Worm (Caenorhabditis elegans) whole organism, L2 larva: ENCODE results near the gene R144.12.
"Not testable (repeated sequence)": the region's sequence is repeated elsewhere in the genome, so short reads cannot be mapped to it uniquely, and the experiment has no call there.

Experiments
- C34F6.9 ChIP-seq: fragments of 150-350 bp; optimal IDR thresholded peaks from 2 replicates; lab custom pipeline; 2014; ENCODE audit warnings: missing biosample characterization, missing genetic modification characterization
- F13H6.1 ChIP-seq: sonication (generic microtip); optimal IDR thresholded peaks from 2 replicates; lab custom pipeline; 2016; ENCODE audit warnings: missing genetic modification characterization, missing compliant biosample characterization
- R02D3.7 ChIP-seq: fragments of 150-350 bp; optimal IDR thresholded peaks from 2 replicates; lab custom pipeline; 2014; ENCODE audit warnings: missing biosample characterization, missing genetic modification characterization
- Y55F3AM.14 ChIP-seq: fragments of 200-800 bp; sonication (Bioruptor generic); optimal IDR thresholded peaks from 2 replicates; lab custom pipeline; 2018; ENCODE audit warnings: mild to moderate bottlenecking, missing genetic modification characterization, missing compliant biosample characterization
- alr-1 ChIP-seq: fragments of 150-350 bp; optimal IDR thresholded peaks from 2 replicates; lab custom pipeline; 2014; ENCODE audit warnings: missing biosample characterization, missing genetic modification characterization
- ama-1 ChIP-seq: fragments of 150-350 bp; optimal IDR thresholded peaks from 2 replicates; lab custom pipeline; 2018; ENCODE audit warnings: inconsistent platforms
- blmp-1 ChIP-seq: sonication (generic microtip); optimal IDR thresholded peaks from 2 replicates; lab custom pipeline; 2017; ENCODE audit warnings: missing genetic modification characterization, mild to moderate bottlenecking, missing compliant biosample characterization, antibody characterized with exemption, moderate library complexity; ENCODE audit not compliant: insufficient read depth
- ceh-82 ChIP-seq: fragments of 150-350 bp; optimal IDR thresholded peaks from 2 replicates; lab custom pipeline; 2014; ENCODE audit warnings: missing biosample characterization, missing genetic modification characterization
- crh-2 ChIP-seq: sonication (generic microtip); optimal IDR thresholded peaks from 2 replicates; lab custom pipeline; 2017; ENCODE audit warnings: missing biosample characterization, missing genetic modification characterization
- dmd-4 ChIP-seq: sonication (generic microtip); optimal IDR thresholded peaks from 2 replicates; lab custom pipeline; 2017; ENCODE audit warnings: missing biosample characterization, missing genetic modification characterization
- egl-27 ChIP-seq: sonication (generic microtip); optimal IDR thresholded peaks from 3 replicates; lab custom pipeline; 2017; ENCODE audit warnings: missing biosample characterization, missing genetic modification reagents, missing genetic modification characterization
- fos-1 ChIP-seq: fragments of 150-350 bp; optimal IDR thresholded peaks from 2 replicates; lab custom pipeline; 2014; ENCODE audit warnings: missing biosample characterization, missing genetic modification characterization
- gmeb-1 ChIP-seq: fragments of 150-350 bp; optimal IDR thresholded peaks from 2 replicates; lab custom pipeline; 2014; ENCODE audit warnings: missing biosample characterization, missing genetic modification characterization
- lin-11 ChIP-seq: fragments of 150-350 bp; sonication (generic microtip); optimal IDR thresholded peaks from 2 replicates; lab custom pipeline; 2014; ENCODE audit warnings: missing biosample characterization, missing genetic modification characterization, inconsistent platforms, mixed read lengths
- lin-13 ChIP-seq: fragments of 150-350 bp; optimal IDR thresholded peaks from 2 replicates; lab custom pipeline; 2014; ENCODE audit warnings: missing biosample characterization, missing genetic modification reagents, missing genetic modification characterization
- lsy-2 ChIP-seq, 2 experiments: fragments of 150-350 bp in 1 of 2; sonication (generic microtip) in 1 of 2; optimal IDR thresholded peaks; 2 replicates each; lab custom pipeline; 2014 to 2017; ENCODE audit warnings: missing biosample characterization in 2 of 2, missing genetic modification characterization in 2 of 2
- mab-5 ChIP-seq: fragments of 150-350 bp; optimal IDR thresholded peaks from 2 replicates; lab custom pipeline; 2014; ENCODE audit warnings: missing biosample characterization, missing genetic modification characterization
- mbf-1 ChIP-seq: sonication (generic microtip); optimal IDR thresholded peaks from 2 replicates; lab custom pipeline; 2017; ENCODE audit warnings: missing biosample characterization, missing genetic modification characterization
- mdl-1 ChIP-seq, 2 experiments: fragments of 150-350 bp in 1 of 2; sonication (generic microtip) in 1 of 2; optimal IDR thresholded peaks; 2 replicates each; lab custom pipeline; 2017; ENCODE audit warnings: missing biosample characterization in 2 of 2, missing genetic modification characterization in 2 of 2
- nhr-12 ChIP-seq: fragments of 150-350 bp; optimal IDR thresholded peaks from 2 replicates; lab custom pipeline; 2014; ENCODE audit warnings: missing biosample characterization, missing genetic modification characterization
- nhr-129 ChIP-seq: fragments of 150-350 bp; optimal IDR thresholded peaks from 2 replicates; lab custom pipeline; 2014; ENCODE audit warnings: missing biosample characterization, missing genetic modification characterization
- nhr-21 ChIP-seq: fragments of 150-350 bp; optimal IDR thresholded peaks from 2 replicates; lab custom pipeline; 2014; ENCODE audit warnings: missing biosample characterization, missing genetic modification characterization
- nhr-237 ChIP-seq: fragments of 150-350 bp; optimal IDR thresholded peaks from 2 replicates; lab custom pipeline; 2014; ENCODE audit warnings: missing biosample characterization, missing genetic modification characterization
- nhr-25 ChIP-seq: fragments of 150-350 bp; sonication (generic microtip); optimal IDR thresholded peaks from 3 replicates; lab custom pipeline; 2014; ENCODE audit warnings: missing biosample characterization, missing genetic modification characterization
- nhr-77 ChIP-seq: fragments of 150-350 bp; optimal IDR thresholded peaks from 2 replicates; lab custom pipeline; 2014; ENCODE audit warnings: missing biosample characterization, missing genetic modification characterization
- sem-4 ChIP-seq: fragments of 150-350 bp; optimal IDR thresholded peaks from 2 replicates; lab custom pipeline; 2014; ENCODE audit warnings: missing biosample characterization, missing genetic modification reagents, missing genetic modification characterization
- sma-3 ChIP-seq: sonication (generic microtip); optimal IDR thresholded peaks from 2 replicates; lab custom pipeline; 2016; ENCODE audit warnings: missing genetic modification reagents, missing genetic modification characterization, missing compliant biosample characterization
- sma-9 ChIP-seq, 2 experiments: fragments of 150-350 bp in 1 of 2; sonication (generic microtip) in 1 of 2; optimal IDR thresholded peaks; 2 replicates each; lab custom pipeline; 2014 to 2016; ENCODE audit warnings: missing genetic modification characterization in 2 of 2, mild to moderate bottlenecking in 1 of 2, missing biosample characterization in 1 of 2, missing compliant biosample characterization in 1 of 2, missing genetic modification reagents in 1 of 2, moderate library complexity in 1 of 2
- snpc-4 ChIP-seq: fragments of 150-350 bp; optimal IDR thresholded peaks from 2 replicates; lab custom pipeline; 2014; ENCODE audit warnings: missing biosample characterization, missing genetic modification characterization
- unc-39 ChIP-seq: fragments of 150-350 bp; optimal IDR thresholded peaks from 2 replicates; lab custom pipeline; 2014; ENCODE audit warnings: missing biosample characterization, missing genetic modification characterization
- unc-55 ChIP-seq: fragments of 150-350 bp; sonication (generic microtip); optimal IDR thresholded peaks from 3 replicates; lab custom pipeline; 2014; ENCODE audit warnings: missing biosample characterization, missing genetic modification reagents, missing genetic modification characterization
- unc-62 ChIP-seq: fragments of 150-350 bp; optimal IDR thresholded peaks from 2 replicates; lab custom pipeline; 2014; ENCODE audit warnings: missing biosample characterization, missing genetic modification reagents, missing genetic modification characterization
- zag-1 ChIP-seq: fragments of 150-350 bp; optimal IDR thresholded peaks from 2 replicates; lab custom pipeline; 2014; ENCODE audit warnings: missing biosample characterization, missing genetic modification characterization
- ztf-4 ChIP-seq: fragments of 150-350 bp; optimal IDR thresholded peaks from 2 replicates; lab custom pipeline; 2014; ENCODE audit warnings: missing biosample characterization, missing genetic modification characterization

Gene R144.12

DNA sequence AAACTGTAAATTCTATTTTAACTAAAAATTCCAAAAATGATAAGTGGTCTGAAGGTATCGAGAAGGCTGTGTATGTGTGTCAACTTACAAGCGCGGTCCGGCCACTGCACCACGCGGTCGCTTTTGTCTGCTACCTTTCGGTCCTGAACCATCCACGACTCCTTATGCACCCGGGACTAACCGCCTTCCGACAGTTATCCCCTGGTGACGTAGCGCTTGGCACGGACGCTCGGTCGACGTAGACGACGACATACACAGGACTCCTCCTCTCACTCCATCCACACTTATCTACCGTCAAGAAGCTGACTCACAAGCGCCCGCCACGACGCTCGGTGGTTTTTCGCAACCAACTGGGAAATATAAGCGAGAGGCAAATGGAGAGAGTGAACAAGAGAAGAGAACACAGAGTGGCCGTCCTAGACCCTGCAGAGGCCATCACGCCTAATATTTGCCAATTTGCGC is 24.6 kb upstream of the R144.12 start:
- TF ChIP-seq Y55F3AM.14 (GFP tag; lab: Kevin White, UChicago) (peak; percentile 70), crh-2 (tag; lab: Kevin White, UChicago) (peak; percentile 77), nhr-25 (tag; lab: Kevin White, UChicago) (peak; percentile 50), unc-55 (GFP tag; lab: Kevin White, UChicago) (peak; percentile 45), lin-13 (GFP tag; lab: Kevin White, UChicago) (peak; percentile 76), sma-9 (GFP tag; optimal IDR thresholded peaks at IDR 0.05; lab: Kevin White, UChicago) (peak; percentile 50), sem-4 (peak; percentile 47), egl-27 (peak; percentile 24), F13H6.1 (tag; lab: Kevin White, UChicago) (peak; percentile 89), mab-5 (tag; lab: Kevin White, UChicago) (peak; percentile 7), lsy-2 (tag; optimal IDR thresholded peaks at IDR 0.05; lab: Kevin White, UChicago) (peak; percentile 66 to 72), ztf-4 (tag; lab: Kevin White, UChicago) (peak; percentile 28), C34F6.9 (peak; percentile 30), sma-3 (GFP tag; lab: Kevin White, UChicago) (peak; percentile 75), mdl-1 (tag; optimal IDR thresholded peaks at IDR 0.05; lab: Kevin White, UChicago) (peak in 1 of 2 experiments; percentile 43), lin-11 (peak; percentile 49), nhr-129 (tag; lab: Kevin White, UChicago) (peak; percentile 49), gmeb-1 (tag; lab: Kevin White, UChicago) (peak; percentile 47), nhr-21 (tag; lab: Kevin White, UChicago) (peak; percentile 77), snpc-4 (tag; lab: Kevin White, UChicago) (peak; percentile 27), fos-1 (tag; lab: Kevin White, UChicago) (peak; percentile 88)
- not testable (repeated sequence) for TF ChIP-seq sma-9 (tag; optimal IDR thresholded peaks at IDR 0.05; lab: Kevin White, UChicago)

DNA sequence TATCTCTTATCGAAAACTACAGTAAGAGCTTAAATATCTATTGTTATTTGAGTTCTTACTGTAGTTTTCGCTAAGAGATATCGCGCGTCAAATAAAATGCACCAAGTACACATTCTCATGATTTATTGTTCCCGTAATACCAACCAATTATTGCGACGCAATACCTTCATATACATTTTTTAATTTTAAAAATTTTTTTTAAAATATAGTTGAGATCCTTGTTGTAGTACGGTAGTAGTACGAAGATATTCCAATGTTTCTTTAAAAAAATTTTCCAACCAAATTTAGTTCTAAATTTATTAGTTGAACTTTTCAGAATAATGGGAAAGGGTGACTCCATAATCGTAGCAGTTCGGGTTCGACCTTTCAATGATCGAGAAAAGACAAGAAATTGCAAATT is 23.8 kb upstream of the R144.12 start, which contains the start of gene klp-6:
Gene klp-6, plus strand, starts transcription at position 301 of the 400 bp plus-strand sequence.
- no peak for TF ChIP-seq lin-11
- TF ChIP-seq nhr-25 (tag; lab: Kevin White, UChicago) = no peak
- no peak for TF ChIP-seq unc-39 (tag; lab: Kevin White, UChicago)
- no peak for TF ChIP-seq unc-62
- TF ChIP-seq egl-27 = no peak
- TF ChIP-seq ama-1 = no peak
- no peak for TF ChIP-seq mab-5 (tag; lab: Kevin White, UChicago)
- TF ChIP-seq unc-55 (GFP tag; lab: Kevin White, UChicago) = no peak
- TF ChIP-seq alr-1 (tag; lab: Kevin White, UChicago) = no peak
- no peak for TF ChIP-seq ceh-82
- no peak for TF ChIP-seq mbf-1 (tag; lab: Kevin White, UChicago)
- TF ChIP-seq mdl-1 (tag; optimal IDR thresholded peaks at IDR 0.05; lab: Kevin White, UChicago) = no peak
- TF ChIP-seq nhr-21 (tag; lab: Kevin White, UChicago) = no peak

DNA sequence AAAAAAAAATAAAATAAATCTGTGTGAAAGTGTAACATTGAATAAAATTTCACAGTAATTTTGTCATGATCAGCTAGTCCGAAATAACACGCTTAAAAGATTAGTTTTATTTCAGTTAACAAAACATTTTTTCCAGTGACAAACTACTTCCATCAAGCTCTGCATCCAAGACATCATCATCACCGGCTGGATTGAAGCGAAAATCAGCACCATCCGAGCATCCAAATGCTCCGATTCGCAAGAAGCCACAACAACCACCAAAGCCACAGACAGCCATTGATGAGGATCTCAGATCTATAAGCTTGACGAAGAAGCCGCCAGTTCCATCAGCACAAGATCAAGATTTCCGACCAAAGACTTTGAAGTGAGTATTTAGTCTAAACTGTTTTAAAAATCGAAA is 20.4 kb upstream of the R144.12 start:
- peak; percentile 14 for TF ChIP-seq nhr-25 (tag; lab: Kevin White, UChicago)
- TF ChIP-seq dmd-4 (tag; lab: Kevin White, UChicago) = no peak

DNA sequence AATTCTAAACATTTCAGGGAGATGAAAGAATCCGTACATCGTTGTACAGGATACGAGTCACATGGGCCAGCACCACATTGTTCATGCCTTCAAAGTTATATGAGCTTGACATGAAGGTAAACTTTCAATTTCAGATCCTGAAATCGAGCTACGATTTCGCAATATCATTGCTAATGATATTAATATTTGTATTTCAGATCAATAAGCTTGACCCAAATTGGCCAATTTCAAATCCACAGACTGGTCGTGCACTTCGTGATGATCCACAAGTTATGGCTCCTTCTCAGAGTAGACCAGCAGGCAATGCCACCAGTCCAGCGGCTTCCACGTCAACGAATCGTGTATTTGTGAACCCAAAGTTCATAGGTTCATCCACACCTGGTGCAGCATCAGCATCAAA is 19.6 kb upstream of the R144.12 start:
- TF ChIP-seq ceh-82 = no peak
- no peak for TF ChIP-seq sma-9 (GFP tag; optimal IDR thresholded peaks at IDR 0.05; lab: Kevin White, UChicago)
- TF ChIP-seq sma-9 (tag; optimal IDR thresholded peaks at IDR 0.05; lab: Kevin White, UChicago) = no peak
- TF ChIP-seq mdl-1 (tag; optimal IDR thresholded peaks at IDR 0.05; lab: Kevin White, UChicago) = no peak
- TF ChIP-seq crh-2 (tag; lab: Kevin White, UChicago) = no peak
- TF ChIP-seq nhr-237 (tag; lab: Kevin White, UChicago) = no peak
- no peak for TF ChIP-seq blmp-1 (tag; lab: Kevin White, UChicago)
- no peak for TF ChIP-seq zag-1 (tag; lab: Kevin White, UChicago)
- TF ChIP-seq nhr-12 (tag; lab: Kevin White, UChicago) = no peak
- no peak for TF ChIP-seq R02D3.7
- no peak for TF ChIP-seq Y55F3AM.14 (GFP tag; lab: Kevin White, UChicago)
- TF ChIP-seq ama-1 = no peak
- TF ChIP-seq nhr-77 (tag; lab: Kevin White, UChicago) = no peak
- no peak for TF ChIP-seq sma-3 (GFP tag; lab: Kevin White, UChicago)
